Fruit fly (Drosophila melanogaster) whole organism, embryonic: Measurements from ENCODE around the gene phr6-4.
A peak's percentile ranks its signal among the peaks of the same experiment; 100 is the strongest.

ENCODE experiments used
- CG11504 ChIP-seq: fragments of 200-800 bp; sonication (Bioruptor generic); optimal IDR thresholded peaks from 3 replicates; lab custom pipeline; 2019; ENCODE audit warnings: missing biosample characterization, mild to moderate bottlenecking, missing genetic modification characterization, moderate library complexity
- CG13894 ChIP-seq: fragments of 200-800 bp; sonication (Bioruptor generic); optimal IDR thresholded peaks from 3 replicates; lab custom pipeline; 2018; ENCODE audit warnings: missing biosample characterization, mild to moderate bottlenecking, missing genetic modification characterization, moderate library complexity
- CG18599 ChIP-seq: fragments of 200-800 bp; sonication (Bioruptor generic); optimal IDR thresholded peaks from 3 replicates; lab custom pipeline; 2017; ENCODE audit warnings: missing biosample characterization, missing genetic modification characterization, mild to moderate bottlenecking, moderate library complexity, missing genetic modification reagents
- CG2116 ChIP-seq: fragments of 200-800 bp; sonication (Bioruptor generic); optimal IDR thresholded peaks from 3 replicates; lab custom pipeline; 2018; ENCODE audit warnings: missing biosample characterization, mild to moderate bottlenecking, missing genetic modification characterization
- Dad ChIP-seq: fragments of 200-800 bp; sonication (Bioruptor generic); optimal IDR thresholded peaks from 3 replicates; lab custom pipeline; 2016; ENCODE audit warnings: missing biosample characterization, missing genetic modification characterization
- ERR ChIP-seq: fragments of 200-800 bp; sonication (Bioruptor generic); optimal IDR thresholded peaks from 2 replicates; lab custom pipeline; 2016; ENCODE audit warnings: missing biosample characterization, missing genetic modification characterization
- Hey ChIP-seq: fragments of 200-800 bp; sonication (Bioruptor generic); optimal IDR thresholded peaks from 3 replicates; lab custom pipeline; 2018; ENCODE audit warnings: missing biosample characterization, mild to moderate bottlenecking, missing genetic modification characterization
- Hr3 ChIP-seq: fragments of 200-800 bp; sonication (Bioruptor generic); optimal IDR thresholded peaks from 3 replicates; lab custom pipeline; 2016; ENCODE audit warnings: missing biosample characterization, missing genetic modification characterization
- ara ChIP-seq: fragments of 200-800 bp; sonication (Bioruptor generic); IDR thresholded peaks from 2 replicates; pipeline ENCODE4 v1.3.6; 2022; ENCODE audit warnings: missing biosample characterization, missing genetic modification characterization
- crc ChIP-seq: fragments of 200-800 bp; sonication (Bioruptor generic); optimal IDR thresholded peaks from 2 replicates; lab custom pipeline; 2016; ENCODE audit warnings: missing biosample characterization, missing genetic modification characterization
- dati ChIP-seq: fragments of 200-800 bp; sonication (Bioruptor generic); IDR thresholded peaks from 2 replicates; pipeline ENCODE4 v1.3.6; 2022; ENCODE audit warnings: missing biosample characterization, missing genetic modification characterization
- disco-r ChIP-seq: fragments of 200-800 bp; sonication (Bioruptor generic); optimal IDR thresholded peaks from 2 replicates; lab custom pipeline; 2016; ENCODE audit warnings: missing biosample characterization, missing genetic modification characterization
- salm ChIP-seq: fragments of 200-800 bp; sonication (Bioruptor generic); optimal IDR thresholded peaks from 2 replicates; lab custom pipeline; 2018; ENCODE audit warnings: missing biosample characterization, mild to moderate bottlenecking, missing genetic modification characterization
- sqz ChIP-seq: fragments of 200-800 bp; sonication (Bioruptor generic); optimal IDR thresholded peaks from 3 replicates; lab custom pipeline; 2018; ENCODE audit warnings: missing biosample characterization, mild to moderate bottlenecking, missing genetic modification characterization

dm6 chr2L:20647240-20647908 is 1.8 kb upstream of the phr6-4 start:
- TF ChIP-seq salm (no peak), Hr3 (GFP tag; lab: Kevin White, UChicago) (no peak), dati (GFP tag; lab: Robert Waterston, UW) (no peak), CG2116 (peak; percentile 24), CG13894 (no peak), disco-r (no peak), CG11504 (tag; lab: Kevin White, UChicago) (no peak), crc (no peak), Hey (no peak), ara (GFP tag; lab: Robert Waterston, UW) (no peak), ERR (no peak), Dad (GFP tag; lab: Kevin White, UChicago) (peak; percentile 6), CG18599 (GFP tag; lab: Kevin White, UChicago) (no peak), sqz (GFP tag; lab: Kevin White, UChicago) (no peak)
